Fruit fly (Drosophila melanogaster) whole organism, wandering third instar larva: ENCODE data around the gene CG3348.

Source experiments
- Abd-B ChIP-seq: fragments of >200 bp; optimal IDR thresholded peaks from 2 replicates; lab custom pipeline; 2017; ENCODE audit warnings: missing biosample characterization, missing genetic modification characterization
- CG32264 ChIP-seq: fragments of 200-800 bp; sonication (Bioruptor generic); optimal IDR thresholded peaks from 2 replicates; lab custom pipeline; 2016; ENCODE audit warnings: missing biosample characterization, missing genetic modification characterization
- CG9705 ChIP-seq: fragments of 200-800 bp; sonication (Bioruptor generic); optimal IDR thresholded peaks from 2 replicates; lab custom pipeline; 2018; ENCODE audit warnings: missing biosample characterization, mild to moderate bottlenecking, missing genetic modification characterization
- CrebA ChIP-seq: fragments of 200-800 bp; sonication (Bioruptor generic); optimal IDR thresholded peaks from 2 replicates; lab custom pipeline; 2016; ENCODE audit warnings: missing biosample characterization, mild to moderate bottlenecking, missing genetic modification characterization, borderline replicate concordance
- Dfd ChIP-seq: fragments of >200 bp; optimal IDR thresholded peaks from 2 replicates; lab custom pipeline; 2017; ENCODE audit warnings: missing biosample characterization, missing genetic modification characterization
- Dif ChIP-seq: fragments of 200-275, 200-300 bp; sonication (Bioruptor generic); optimal IDR thresholded peaks from 2 replicates; lab custom pipeline; 2018; ENCODE audit warnings: missing biosample characterization, missing genetic modification characterization; ENCODE audit not compliant: partially characterized antibody
- GATAd ChIP-seq: sonication (Bioruptor generic); optimal IDR thresholded peaks from 2 replicates; lab custom pipeline; 2016; ENCODE audit warnings: missing biosample characterization, missing genetic modification characterization
- HLH106 ChIP-seq: fragments of 200-800 bp; optimal IDR thresholded peaks from 3 replicates; lab custom pipeline; 2019; ENCODE audit warnings: missing biosample characterization, mild to moderate bottlenecking, missing genetic modification characterization, moderate library complexity
- Hnf4 ChIP-seq: fragments of 200-800 bp; sonication (Bioruptor generic); optimal IDR thresholded peaks from 2 replicates; lab custom pipeline; 2016; ENCODE audit warnings: missing biosample characterization, mild to moderate bottlenecking, missing genetic modification characterization
- Hr78 ChIP-seq: fragments of >200 bp; optimal IDR thresholded peaks from 2 replicates; lab custom pipeline; 2017; ENCODE audit warnings: missing biosample characterization, missing genetic modification characterization
- Hr83 ChIP-seq: fragments of 200-300 bp; sonication (Bioruptor generic); optimal IDR thresholded peaks from 2 replicates; lab custom pipeline; 2016; ENCODE audit warnings: missing biosample characterization, mild to moderate bottlenecking, missing genetic modification characterization, moderate library complexity; ENCODE audit not compliant: poor library complexity, severe bottlenecking
- Jra ChIP-seq: sonication (Bioruptor generic); optimal IDR thresholded peaks from 2 replicates; lab custom pipeline; 2016; ENCODE audit warnings: missing biosample characterization, missing genetic modification characterization
- Myc ChIP-seq: fragments of >200 bp; optimal IDR thresholded peaks from 2 replicates; lab custom pipeline; 2017
- N ChIP-seq: fragments of >200 bp; optimal IDR thresholded peaks from 2 replicates; lab custom pipeline; 2018; ENCODE audit warnings: missing biosample characterization, missing external identifiers, missing genetic modification characterization
- OdsH ChIP-seq: fragments of 200-800 bp; sonication (Bioruptor generic); optimal IDR thresholded peaks from 2 replicates; lab custom pipeline; 2016; ENCODE audit warnings: missing biosample characterization, mild to moderate bottlenecking, missing genetic modification characterization
- Rel ChIP-seq, 2 experiments: fragments of 200-800 bp; sonication (Bioruptor generic) in 1 of 2; optimal IDR thresholded peaks; 2 replicates in 1 of 2; 3 replicates in 1 of 2; lab custom pipeline; 2016 to 2019; ENCODE audit warnings: mild to moderate bottlenecking in 2 of 2, missing biosample characterization in 2 of 2, missing genetic modification characterization in 2 of 2, moderate library complexity in 1 of 2
- Sp1 ChIP-seq: fragments of 200-800 bp; sonication (Bioruptor generic); optimal IDR thresholded peaks from 3 replicates; lab custom pipeline; 2019; ENCODE audit warnings: missing biosample characterization, mild to moderate bottlenecking, missing genetic modification characterization, moderate library complexity
- Vsx2 ChIP-seq: fragments of 200-300, 225-300 bp; sonication (Bioruptor generic); optimal IDR thresholded peaks from 2 replicates; lab custom pipeline; 2018; ENCODE audit warnings: missing biosample characterization, missing genetic modification characterization; ENCODE audit not compliant: partially characterized antibody
- br ChIP-seq: fragments of 200-800 bp; sonication (Bioruptor generic); optimal IDR thresholded peaks from 2 replicates; lab custom pipeline; 2016; ENCODE audit warnings: missing biosample characterization, missing genetic modification characterization
- brk ChIP-seq: fragments of 200-800 bp; sonication (Bioruptor generic); optimal IDR thresholded peaks from 2 replicates; lab custom pipeline; 2016; ENCODE audit warnings: missing biosample characterization, mild to moderate bottlenecking, missing genetic modification characterization
- dmrt93B ChIP-seq: fragments of 200-800 bp; sonication (Bioruptor generic); optimal IDR thresholded peaks from 2 replicates; lab custom pipeline; 2018; ENCODE audit warnings: missing biosample characterization, mild to moderate bottlenecking, missing genetic modification characterization
- dsf ChIP-seq: sonication (Bioruptor generic); optimal IDR thresholded peaks from 2 replicates; lab custom pipeline; 2016; ENCODE audit warnings: missing biosample characterization, missing genetic modification characterization, borderline replicate concordance
- ey ChIP-seq: fragments of 200-800 bp; sonication (Bioruptor generic); optimal IDR thresholded peaks from 2 replicates; lab custom pipeline; 2016; ENCODE audit warnings: missing biosample characterization, missing genetic modification characterization
- foxo ChIP-seq, 2 experiments: fragments of 200-800 bp; sonication (Bioruptor generic); optimal IDR thresholded peaks; 2 replicates in 1 of 2; 3 replicates in 1 of 2; lab custom pipeline; 2016 to 2017; ENCODE audit warnings: missing biosample characterization in 2 of 2, missing genetic modification characterization in 2 of 2
- fru ChIP-seq: fragments of 200-800 bp; sonication (Bioruptor generic); optimal IDR thresholded peaks from 3 replicates; lab custom pipeline; 2016; ENCODE audit warnings: missing biosample characterization, mild to moderate bottlenecking, missing genetic modification characterization
- h ChIP-seq: fragments of 200-800 bp; sonication (Bioruptor generic); optimal IDR thresholded peaks from 3 replicates; lab custom pipeline; 2016; ENCODE audit warnings: missing biosample characterization, mild to moderate bottlenecking, missing genetic modification characterization
- lola ChIP-seq: fragments of >200 bp; optimal IDR thresholded peaks from 2 replicates; lab custom pipeline; 2017; ENCODE audit warnings: missing biosample characterization, missing genetic modification characterization
- pan ChIP-seq: fragments of >200 bp; optimal IDR thresholded peaks from 2 replicates; lab custom pipeline; 2017
- psq ChIP-seq: fragments of 200-800 bp; sonication (Bioruptor generic); optimal IDR thresholded peaks from 3 replicates; lab custom pipeline; 2017; ENCODE audit warnings: missing biosample characterization, mild to moderate bottlenecking, missing genetic modification characterization, moderate library complexity
- rgr ChIP-seq: fragments of 200-800 bp; sonication (Bioruptor generic); optimal IDR thresholded peaks from 3 replicates; lab custom pipeline; 2016; ENCODE audit warnings: missing biosample characterization, mild to moderate bottlenecking, missing genetic modification characterization
- sage ChIP-seq: fragments of 200-800 bp; sonication (Bioruptor generic); optimal IDR thresholded peaks from 2 replicates; lab custom pipeline; 2016; ENCODE audit warnings: missing biosample characterization, mild to moderate bottlenecking, missing genetic modification characterization
- sv ChIP-seq: fragments of 200-800 bp; sonication (Bioruptor generic); optimal IDR thresholded peaks from 3 replicates; lab custom pipeline; 2016; ENCODE audit warnings: missing biosample characterization, missing genetic modification characterization
- tai ChIP-seq: sonication (Bioruptor generic); optimal IDR thresholded peaks from 2 replicates; lab custom pipeline; 2016; ENCODE audit warnings: missing biosample characterization, missing genetic modification characterization
- usp ChIP-seq: fragments of >200 bp; optimal IDR thresholded peaks from 2 replicates; lab custom pipeline; 2017; ENCODE audit warnings: missing biosample characterization, missing genetic modification characterization
- woc ChIP-seq: sonication (Bioruptor generic); optimal IDR thresholded peaks from 2 replicates; lab custom pipeline; 2016; ENCODE audit warnings: missing biosample characterization, mild to moderate bottlenecking, missing genetic modification characterization

Gene CG3348

dm6 chr3R:27289638-27290037 lies 2.4 kb downstream of the CG3348 start (continued):
- no peak for TF ChIP-seq GATAd (GFP tag; lab: Kevin White, UChicago)
- TF ChIP-seq h (GFP tag; lab: Kevin White, UChicago), result peak; percentile 65
- peak; percentile 28 for TF ChIP-seq ey

DNA sequence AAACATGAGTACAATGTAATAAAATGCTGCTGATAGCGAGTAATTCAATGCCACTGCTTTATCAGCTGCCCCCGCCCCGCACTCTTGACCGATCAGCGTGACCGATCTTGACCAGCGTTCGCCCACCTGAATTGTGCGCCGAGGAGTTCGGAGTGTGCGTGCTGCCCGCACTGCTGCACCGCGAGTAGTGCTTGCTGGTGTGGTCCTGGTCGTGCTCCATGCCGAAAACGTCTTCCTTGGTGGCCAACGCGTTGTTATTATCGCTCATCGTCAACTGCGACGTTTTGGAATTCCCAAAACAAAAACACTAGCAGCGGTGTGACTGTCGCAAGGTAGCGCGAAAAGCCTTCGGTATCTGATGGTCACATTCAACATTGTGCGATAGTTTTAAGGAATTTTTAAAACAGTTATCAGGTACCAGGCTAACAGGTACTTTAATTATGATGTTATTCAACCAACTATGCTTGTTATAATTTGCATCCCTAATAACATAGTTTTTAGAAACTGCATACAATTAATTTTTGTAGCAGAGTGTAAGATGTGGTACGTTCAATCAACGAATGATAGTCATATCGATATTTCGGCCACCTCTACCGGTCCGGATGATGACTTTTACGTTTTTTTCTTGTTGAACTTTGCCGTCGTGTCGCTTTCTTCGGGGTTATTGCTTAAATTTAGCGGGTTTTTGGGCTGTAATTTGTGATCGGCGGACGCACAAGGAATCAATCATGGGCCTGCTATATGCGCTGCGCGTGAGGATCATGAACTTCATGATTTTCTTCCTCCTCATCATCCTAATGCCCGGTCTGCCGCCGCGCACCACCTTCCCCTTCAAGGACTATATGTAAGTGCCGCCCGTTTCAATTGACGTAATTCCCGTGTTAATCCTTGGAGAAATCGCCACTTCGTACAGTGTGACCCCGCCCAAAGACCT lies 3.5 kb downstream of the CG3348 start, which contains the start of the genes bigmax and Hmu:
bigmax (minus strand) TSS at position 325 of the 934 bp plus-strand sequence.
Hmu (plus strand) TSS at position 568 of the 934 bp plus-strand sequence.
- TF ChIP-seq Sp1 (GFP tag; lab: Kevin White, UChicago) (peak; percentile 75), h (GFP tag; lab: Kevin White, UChicago) (peak; percentile 85), Rel (GFP tag; optimal IDR thresholded peaks at IDR 0.05; lab: Kevin White, UChicago) (no peak), Rel (tag; optimal IDR thresholded peaks at IDR 0.05; lab: Kevin White, UChicago) (peak; percentile 100), foxo (GFP tag; optimal IDR thresholded peaks at IDR 0.05; lab: Kevin White, UChicago) (peak; percentile 5 to 89), ey (peak; percentile 87), OdsH (GFP tag; lab: Kevin White, UChicago) (peak; percentile 70), Dif (GFP tag; lab: Kevin White, UChicago) (peak; percentile 48), CG32264 (GFP tag; lab: Kevin White, UChicago) (peak; percentile 71), pan (lab: Kevin White, UChicago) (no peak), Myc (lab: Kevin White, UChicago) (no peak), sage (GFP tag; lab: Kevin White, UChicago) (no peak), HLH106 (tag; lab: Kevin White, UChicago) (peak; percentile 80), Hnf4 (GFP tag; lab: Kevin White, UChicago) (peak; percentile 93), N (no peak), Hr83 (GFP tag; lab: Kevin White, UChicago) (peak; percentile 74), fru (GFP tag; lab: Kevin White, UChicago) (peak; percentile 83), woc (GFP tag; lab: Kevin White, UChicago) (peak; percentile 92), Hr78 (no peak), Jra (GFP tag; lab: Kevin White, UChicago) (peak; percentile 93), CG9705 (GFP tag; lab: Kevin White, UChicago) (peak; percentile 68), tai (GFP tag; lab: Kevin White, UChicago) (no peak), usp (no peak), Vsx2 (GFP tag; lab: Kevin White, UChicago) (no peak), Dfd (GFP tag; lab: Kevin White, UChicago) (no peak), rgr (GFP tag; lab: Kevin White, UChicago) (peak; percentile 87), dmrt93B (peak; percentile 47), dsf (GFP tag; lab: Kevin White, UChicago) (peak; percentile 82), psq (GFP tag; lab: Kevin White, UChicago) (peak; percentile 63), br (GFP tag; lab: Kevin White, UChicago) (peak; percentile 75), CrebA (GFP tag; lab: Kevin White, UChicago) (no peak), GATAd (GFP tag; lab: Kevin White, UChicago) (peak; percentile 75), sv (GFP tag; lab: Kevin White, UChicago) (peak; percentile 82), Abd-B (no peak)
- TF ChIP-seq, all 38 proteins: peak for 22

DNA sequence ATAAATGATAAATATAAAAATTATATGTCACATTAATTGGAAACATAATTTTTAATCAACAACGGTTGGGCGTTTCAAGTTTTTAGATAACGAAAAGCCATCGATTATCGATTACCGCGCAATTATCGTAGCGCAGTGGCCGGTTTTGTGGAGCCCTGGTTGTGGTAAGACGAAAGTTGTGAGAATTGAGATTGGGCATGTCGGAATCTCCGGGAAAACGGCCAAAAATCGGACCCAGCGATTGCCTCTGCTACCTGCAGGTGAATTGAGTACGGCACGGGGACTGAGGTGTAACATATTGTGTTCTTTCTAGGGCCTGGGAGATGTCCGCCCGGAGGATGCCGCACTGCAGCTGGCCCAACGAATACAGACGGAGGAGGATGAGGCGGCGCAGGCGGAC lies 8.4 kb downstream of the CG3348 start, which contains the start of gene CG3368:
CG3368 (plus strand) TSS at position 136 of the 400 bp plus-strand sequence.
- TF ChIP-seq h (GFP tag; lab: Kevin White, UChicago) (no peak), woc (GFP tag; lab: Kevin White, UChicago) (no peak), Dif (GFP tag; lab: Kevin White, UChicago) (no peak), Abd-B (no peak), Hnf4 (GFP tag; lab: Kevin White, UChicago) (no peak), CG32264 (GFP tag; lab: Kevin White, UChicago) (no peak), Hr78 (no peak), pan (lab: Kevin White, UChicago) (no peak), dsf (GFP tag; lab: Kevin White, UChicago) (no peak), brk (GFP tag; lab: Kevin White, UChicago) (no peak), Jra (GFP tag; lab: Kevin White, UChicago) (no peak), br (GFP tag; lab: Kevin White, UChicago) (no peak), OdsH (GFP tag; lab: Kevin White, UChicago) (no peak), fru (GFP tag; lab: Kevin White, UChicago) (no peak), HLH106 (tag; lab: Kevin White, UChicago) (no peak), Hr83 (GFP tag; lab: Kevin White, UChicago) (no peak), Myc (lab: Kevin White, UChicago) (no peak), lola (GFP tag; lab: Kevin White, UChicago) (no peak), ey (no peak), N (no peak)
- TF ChIP-seq, all 38 proteins: peak for 0
